Worm (Caenorhabditis elegans) whole organism, mixed stage, embryonic: Measurements from ENCODE around the gene Y61A9LA.12.
"Not testable (repeated sequence)": the region's sequence is repeated elsewhere in the genome, so short reads cannot be mapped to it uniquely, and the experiment has no call there.

Source experiments
- M03D4.4 ChIP-seq: sonication (generic microtip); optimal IDR thresholded peaks from 2 replicates; lab custom pipeline; 2017; ENCODE audit warnings: mild to moderate bottlenecking, missing genetic modification characterization, missing compliant biosample characterization
- bed-3 ChIP-seq: fragments of 200-800 bp; sonication (Bioruptor generic); optimal IDR thresholded peaks from 3 replicates; lab custom pipeline; 2018; ENCODE audit warnings: mild to moderate bottlenecking, missing genetic modification characterization, moderate library complexity, missing compliant biosample characterization
- blmp-1 ChIP-seq: fragments of 150-350 bp; optimal IDR thresholded peaks from 2 replicates; lab custom pipeline; 2014; ENCODE audit warnings: missing biosample characterization, missing genetic modification characterization
- ceh-43 ChIP-seq: fragments of 200-800 bp; sonication (Bioruptor generic); optimal IDR thresholded peaks from 2 replicates; lab custom pipeline; 2018; ENCODE audit warnings: mild to moderate bottlenecking, missing genetic modification characterization, moderate library complexity, missing compliant biosample characterization
- ceh-83 ChIP-seq: fragments of 200-800 bp; sonication (Bioruptor generic); optimal IDR thresholded peaks from 2 replicates; lab custom pipeline; 2018; ENCODE audit warnings: mild to moderate bottlenecking, missing genetic modification characterization, missing compliant biosample characterization
- ces-1 ChIP-seq: fragments of 150-350 bp; optimal IDR thresholded peaks from 2 replicates; lab custom pipeline; 2014; ENCODE audit warnings: missing biosample characterization, missing genetic modification reagents, missing genetic modification characterization
- elt-1 ChIP-seq: sonication (generic microtip); optimal IDR thresholded peaks from 2 replicates; lab custom pipeline; 2017; ENCODE audit warnings: missing genetic modification characterization, mild to moderate bottlenecking, missing compliant biosample characterization, antibody characterized with exemption, moderate library complexity, borderline replicate concordance; ENCODE audit not compliant: insufficient read depth
- elt-3 ChIP-seq: fragments of 150-350 bp; optimal IDR thresholded peaks from 2 replicates; lab custom pipeline; 2014; ENCODE audit warnings: missing biosample characterization, missing genetic modification characterization
- flh-1 ChIP-seq: fragments of 200-800 bp; sonication (Bioruptor generic); optimal IDR thresholded peaks from 2 replicates; lab custom pipeline; 2018; ENCODE audit warnings: mild to moderate bottlenecking, missing genetic modification characterization, moderate library complexity, missing compliant biosample characterization
- ham-2 ChIP-seq: fragments of 200-800 bp; sonication (Bioruptor generic); optimal IDR thresholded peaks from 2 replicates; lab custom pipeline; 2018; ENCODE audit warnings: mild to moderate bottlenecking, missing genetic modification characterization, missing compliant biosample characterization
- hlh-1 ChIP-seq: fragments of 150-350 bp; optimal IDR thresholded peaks from 2 replicates; lab custom pipeline; 2014; ENCODE audit warnings: missing biosample characterization, missing genetic modification reagents, missing genetic modification characterization
- lin-13 ChIP-seq: fragments of 150-350 bp; optimal IDR thresholded peaks from 2 replicates; lab custom pipeline; 2014; ENCODE audit warnings: missing biosample characterization, missing genetic modification characterization
- lin-32 ChIP-seq: fragments of 200-800 bp; sonication (Bioruptor generic); optimal IDR thresholded peaks from 2 replicates; lab custom pipeline; 2018; ENCODE audit warnings: mild to moderate bottlenecking, missing genetic modification characterization, missing compliant biosample characterization
- mep-1 ChIP-seq: fragments of 150-350 bp; optimal IDR thresholded peaks from 2 replicates; lab custom pipeline; 2017; ENCODE audit warnings: missing biosample characterization, missing genetic modification reagents, missing genetic modification characterization, inconsistent platforms
- nhr-12 ChIP-seq: fragments of 150-350 bp; optimal IDR thresholded peaks from 2 replicates; lab custom pipeline; 2014; ENCODE audit warnings: missing biosample characterization, missing genetic modification characterization
- nhr-2 ChIP-seq: fragments of 150-350 bp; optimal IDR thresholded peaks from 2 replicates; lab custom pipeline; 2014; ENCODE audit warnings: missing biosample characterization, missing genetic modification characterization
- nhr-76 ChIP-seq: sonication (generic microtip); optimal IDR thresholded peaks from 2 replicates; lab custom pipeline; 2017; ENCODE audit warnings: missing biosample characterization, missing genetic modification characterization
- sem-2 ChIP-seq: fragments of 200-800 bp; sonication (Bioruptor generic); optimal IDR thresholded peaks from 2 replicates; lab custom pipeline; 2018; ENCODE audit warnings: mild to moderate bottlenecking, missing genetic modification characterization, missing compliant biosample characterization
- sptf-1 ChIP-seq: sonication (generic microtip); optimal IDR thresholded peaks from 2 replicates; lab custom pipeline; 2017; ENCODE audit warnings: mild to moderate bottlenecking, missing genetic modification characterization, moderate library complexity, missing compliant biosample characterization
- tbx-8 ChIP-seq: fragments of 200-800 bp; sonication (Bioruptor generic); optimal IDR thresholded peaks from 2 replicates; lab custom pipeline; 2018; ENCODE audit warnings: mild to moderate bottlenecking, missing genetic modification characterization, moderate library complexity, missing compliant biosample characterization
- unc-62 ChIP-seq: fragments of 150-350 bp; optimal IDR thresholded peaks from 2 replicates; lab custom pipeline; 2014; ENCODE audit warnings: missing biosample characterization, missing genetic modification reagents, missing genetic modification characterization
- zip-8 ChIP-seq: fragments of 150-350 bp; optimal IDR thresholded peaks from 2 replicates; lab custom pipeline; 2014; ENCODE audit warnings: missing biosample characterization, missing genetic modification characterization
- ztf-11 ChIP-seq: fragments of 150-350 bp; optimal IDR thresholded peaks from 2 replicates; lab custom pipeline; 2014; ENCODE audit warnings: missing biosample characterization, missing genetic modification characterization

Y61A9LA.12 gene

DNA sequence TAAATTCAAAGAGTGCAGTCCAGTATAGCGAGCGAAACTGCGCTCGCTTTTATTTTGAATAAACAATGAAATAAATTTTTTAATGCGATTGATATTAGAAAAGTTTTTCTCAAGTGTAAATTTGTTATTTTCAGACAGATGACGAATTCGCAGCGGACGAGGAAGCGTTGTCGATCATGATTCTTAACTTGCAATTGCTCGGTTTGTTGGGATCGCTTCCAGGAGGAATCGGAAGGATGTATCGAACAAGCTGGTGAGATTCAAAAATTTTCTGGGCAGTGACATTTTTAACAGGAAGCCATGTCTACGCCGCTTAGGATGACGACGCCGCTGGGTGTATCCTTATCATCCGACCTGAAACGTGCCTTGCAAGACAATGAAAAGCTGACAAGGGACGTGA lies at the start of gene Y61A9LA.12:
Gene Y61A9LA.12, plus strand, starts transcription at position 301 of the 400 bp plus-strand sequence.
- not testable (repeated sequence) for TF ChIP-seq lin-13, zip-8, sptf-1 (tag; lab: Kevin White, UChicago)

ce11 chrV:4504445-4504844 lies 49.2 kb upstream of the Y61A9LA.12 start:
- TF ChIP-seq flh-1 (no peak), nhr-2 (no peak), tbx-8 (GFP tag; lab: Kevin White, UChicago) (no peak), blmp-1 (tag; lab: Kevin White, UChicago) (no peak), bed-3 (GFP tag; lab: Kevin White, UChicago) (no peak), elt-1 (tag; lab: Kevin White, UChicago) (no peak), nhr-76 (no peak), mep-1 (tag; lab: Kevin White, UChicago) (no peak), elt-3 (tag; lab: Kevin White, UChicago) (no peak)

DNA sequence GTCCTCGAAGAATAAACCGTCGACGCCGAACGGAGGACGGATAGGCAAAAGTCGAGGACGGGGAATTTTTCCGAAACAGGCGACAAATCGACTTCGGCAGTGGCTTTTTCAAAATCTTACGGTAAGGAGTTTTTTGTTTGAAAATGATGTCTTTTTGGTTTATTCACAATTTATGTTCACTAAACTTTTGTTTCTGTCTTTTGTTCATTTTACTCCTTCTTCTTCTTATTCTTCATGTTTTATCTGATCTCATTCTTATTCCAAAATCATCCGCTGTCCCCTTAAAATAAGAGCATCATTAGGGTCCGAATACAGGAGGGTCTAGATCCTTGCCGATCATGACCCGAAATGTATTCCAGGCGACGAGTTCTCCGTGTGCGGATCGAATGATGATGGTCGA lies 48.7 kb upstream of the Y61A9LA.12 start:
- no peak for TF ChIP-seq flh-1

- TF ChIP-seq hlh-1 (tag; lab: Kevin White, UChicago): peak; percentile 59
- TF ChIP-seq nhr-76: no peak
- TF ChIP-seq unc-62 (GFP tag; lab: Kevin White, UChicago): peak; percentile 37
- TF ChIP-seq blmp-1 (tag; lab: Kevin White, UChicago): peak; percentile 13
- TF ChIP-seq ztf-11 (tag; lab: Kevin White, UChicago): no peak
- peak; percentile 36 for TF ChIP-seq nhr-2
- TF ChIP-seq zip-8 (tag; lab: Kevin White, UChicago): peak; percentile 85
- TF ChIP-seq M03D4.4: peak; percentile 0
- no peak for TF ChIP-seq bed-3 (GFP tag; lab: Kevin White, UChicago)
- TF ChIP-seq elt-1 (tag; lab: Kevin White, UChicago): peak; percentile 16
These were observed 48.0 kb upstream of the Y61A9LA.12 start for ce11 chrV:4505408-4506270.

ce11 chrV:4506681-4507080 lies 47.0 kb upstream of the Y61A9LA.12 start:
- TF ChIP-seq nhr-2 (peak; percentile 65), sem-2 (GFP tag; lab: Kevin White, UChicago) (no peak), elt-1 (tag; lab: Kevin White, UChicago) (no peak), nhr-12 (no peak), unc-62 (GFP tag; lab: Kevin White, UChicago) (peak; percentile 99), ceh-83 (GFP tag; lab: Kevin White, UChicago) (no peak), ham-2 (GFP tag; lab: Kevin White, UChicago) (no peak), tbx-8 (GFP tag; lab: Kevin White, UChicago) (no peak), ces-1 (GFP tag; lab: Kevin White, UChicago) (no peak), lin-32 (GFP tag; lab: Kevin White, UChicago) (peak; percentile 80), mep-1 (tag; lab: Kevin White, UChicago) (no peak), sptf-1 (tag; lab: Kevin White, UChicago) (no peak), flh-1 (no peak), ceh-43 (GFP tag; lab: Kevin White, UChicago) (no peak), ztf-11 (tag; lab: Kevin White, UChicago) (no peak), blmp-1 (tag; lab: Kevin White, UChicago) (no peak), hlh-1 (tag; lab: Kevin White, UChicago) (no peak)

DNA sequence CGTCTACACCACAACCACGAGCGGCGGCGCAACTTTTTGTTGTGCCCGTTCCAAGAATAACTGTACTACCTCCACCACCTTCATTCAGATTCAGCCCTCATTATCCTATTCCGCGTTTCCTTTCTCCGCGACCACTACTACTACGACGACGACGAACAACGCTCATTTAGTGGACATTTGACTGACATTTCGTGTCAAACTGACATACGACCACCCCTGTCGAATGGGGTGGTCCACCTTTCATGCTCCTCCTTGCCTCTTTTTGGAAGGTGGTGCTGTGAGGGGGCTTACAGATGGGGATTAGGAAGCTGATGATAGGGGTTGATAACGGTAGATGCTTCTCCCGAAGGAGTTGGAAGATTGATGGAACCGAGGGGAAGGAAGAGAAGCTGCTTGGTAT lies 46.5 kb upstream of the Y61A9LA.12 start:
- TF ChIP-seq unc-62 (GFP tag; lab: Kevin White, UChicago) (peak; percentile 92), flh-1 (no peak), ceh-83 (GFP tag; lab: Kevin White, UChicago) (peak; percentile 67), hlh-1 (tag; lab: Kevin White, UChicago) (peak; percentile 15)
